Fruit fly (Drosophila melanogaster): ENCODE measurements around the gene CG42729.

Gene CG42729

DNA sequence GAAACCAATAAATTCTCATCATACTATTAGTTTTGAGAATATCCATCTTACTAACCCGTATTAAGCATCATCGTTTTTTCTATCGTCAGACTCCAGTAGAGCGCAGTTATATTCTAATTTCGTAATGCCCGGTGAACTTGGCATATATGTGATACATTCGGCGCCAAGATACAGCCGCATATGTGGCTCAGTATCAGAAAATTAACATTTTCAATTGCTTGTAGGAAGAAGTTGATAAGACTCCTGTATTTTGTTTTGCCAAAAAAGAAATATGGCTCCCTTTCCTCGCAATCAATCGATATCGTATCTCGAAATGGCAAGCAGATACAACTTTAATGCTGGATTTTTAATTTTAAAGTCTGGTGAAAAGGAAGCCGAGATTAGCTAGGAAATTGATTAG, 2.2 kb downstream of the CG42729 start, which contains the start of gene CG33986:
Gene CG33986, minus strand, starts transcription at position 101 of the 400 bp plus-strand sequence.
- TF ChIP-seq fd96Ca (GFP tag; IDR thresholded peaks at IDR 0.05) (no peak), CG14655 (GFP tag; optimal IDR thresholded peaks at IDR 0.05) (no peak), CG13204 (GFP tag; optimal IDR thresholded peaks at IDR 0.05) (no peak), gl (tag; optimal IDR thresholded peaks at IDR 0.05) (no peak), CG12605 (GFP tag; IDR thresholded peaks at IDR 0.05) (no peak), CG34367 (tag; optimal IDR thresholded peaks at IDR 0.05) (no peak), EcR (GFP tag; optimal IDR thresholded peaks at IDR 0.05) (no peak), rn (GFP tag; IDR thresholded peaks at IDR 0.05) (no peak), Ets98B (GFP tag; IDR thresholded peaks at IDR 0.05) (no peak), Pif1A (GFP tag; optimal IDR thresholded peaks at IDR 0.05) (no peak), CG8301 (tag; optimal IDR thresholded peaks at IDR 0.05) (no peak), CG32121 (GFP tag; IDR thresholded peaks at IDR 0.05) (no peak)

dm6 chr3L:15523806-15524346, 3.4 kb downstream of the CG42729 start, which contains the start of gene CG7945:
CG7945 (minus strand) TSS chr3L:15524137.
- TF ChIP-seq Ets98B (GFP tag; IDR thresholded peaks at IDR 0.05), result no peak
- TF ChIP-seq CG10348 (GFP tag; IDR thresholded peaks at IDR 0.05), result no peak
- no peak for TF ChIP-seq EcR (GFP tag; optimal IDR thresholded peaks at IDR 0.05)
- TF ChIP-seq CG9948 (tag; optimal IDR thresholded peaks at IDR 0.05), result no peak
- no peak for TF ChIP-seq CG15710 (tag; optimal IDR thresholded peaks at IDR 0.05)
- no peak for TF ChIP-seq CG17806 (tag; optimal IDR thresholded peaks at IDR 0.05)
- no peak for TF ChIP-seq Snoo (tag; optimal IDR thresholded peaks at IDR 0.05)
- no peak for TF ChIP-seq CG14655 (GFP tag; optimal IDR thresholded peaks at IDR 0.05)
- no peak for TF ChIP-seq CG8159 (tag; optimal IDR thresholded peaks at IDR 0.05)
- no peak for TF ChIP-seq rn (GFP tag; IDR thresholded peaks at IDR 0.05)
- TF ChIP-seq Pif1A (GFP tag; optimal IDR thresholded peaks at IDR 0.05), result no peak
- TF ChIP-seq CG32121 (GFP tag; IDR thresholded peaks at IDR 0.05), result no peak
- TF ChIP-seq CG13204 (GFP tag; optimal IDR thresholded peaks at IDR 0.05), result no peak
- no peak for TF ChIP-seq D1 (tag; optimal IDR thresholded peaks at IDR 0.05)

dm6 chr3L:15520320-15520719, 7.0 kb downstream of the CG42729 start, which contains the start of gene yellow-k:
yellow-k (plus strand) TSS chr3L:15520620.
- no peak for TF ChIP-seq CG15710 (tag; optimal IDR thresholded peaks at IDR 0.05)
- no peak for TF ChIP-seq CG32121 (GFP tag; IDR thresholded peaks at IDR 0.05)
- no peak for TF ChIP-seq EcR (GFP tag; optimal IDR thresholded peaks at IDR 0.05)
- no peak for TF ChIP-seq CG13204 (GFP tag; optimal IDR thresholded peaks at IDR 0.05)
- no peak for TF ChIP-seq CG9948 (tag; optimal IDR thresholded peaks at IDR 0.05)
- no peak for TF ChIP-seq rn (GFP tag; IDR thresholded peaks at IDR 0.05)
- no peak for TF ChIP-seq Snoo (tag; optimal IDR thresholded peaks at IDR 0.05)
- no peak for TF ChIP-seq CG8159 (tag; optimal IDR thresholded peaks at IDR 0.05)
- no peak for TF ChIP-seq CG17806 (tag; optimal IDR thresholded peaks at IDR 0.05)
- no peak for TF ChIP-seq Pif1B (GFP tag; optimal IDR thresholded peaks at IDR 0.05)
- TF ChIP-seq CG4496 (GFP tag; IDR thresholded peaks at IDR 0.05), result no peak
- no peak for TF ChIP-seq gl (tag; optimal IDR thresholded peaks at IDR 0.05)
- TF ChIP-seq Pif1A (GFP tag; optimal IDR thresholded peaks at IDR 0.05), result no peak
- TF ChIP-seq CG10348 (GFP tag; IDR thresholded peaks at IDR 0.05), result no peak
- TF ChIP-seq CG8301 (tag; optimal IDR thresholded peaks at IDR 0.05), result no peak
- TF ChIP-seq CG14655 (GFP tag; optimal IDR thresholded peaks at IDR 0.05), result no peak
- TF ChIP-seq D1 (tag; optimal IDR thresholded peaks at IDR 0.05), result no peak
- TF ChIP-seq fd96Ca (GFP tag; IDR thresholded peaks at IDR 0.05), result no peak

DNA sequence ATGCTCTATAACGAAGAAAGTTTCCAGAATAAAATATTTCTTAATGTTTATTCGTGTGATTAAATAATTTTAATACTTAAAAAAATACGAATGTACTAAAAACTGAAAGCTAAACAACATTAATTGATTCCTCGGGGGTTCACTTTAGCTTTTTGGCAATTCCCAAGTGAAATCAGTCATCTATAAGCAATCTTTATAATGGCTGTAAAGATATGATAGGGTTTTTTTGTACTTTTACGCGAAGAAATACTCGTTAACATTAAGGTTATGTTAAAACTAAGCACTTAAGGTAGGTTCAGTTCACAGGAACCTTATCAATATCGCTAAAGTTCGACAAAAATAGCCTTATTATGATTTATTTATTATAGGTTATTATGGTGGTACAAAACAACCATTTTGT, 7.4 kb downstream of the CG42729 start:
- no peak for TF ChIP-seq CG12605 (GFP tag; IDR thresholded peaks at IDR 0.05)
- no peak for TF ChIP-seq CG10348 (GFP tag; IDR thresholded peaks at IDR 0.05)
- TF ChIP-seq CG13204 (GFP tag; optimal IDR thresholded peaks at IDR 0.05), result no peak

dm6 chr3L:15519492-15519891, 7.8 kb downstream of the CG42729 start, which contains the start of gene mex1:
mex1 (minus strand) TSS chr3L:15519592.
- no peak for TF ChIP-seq CG17806 (tag; optimal IDR thresholded peaks at IDR 0.05)
- TF ChIP-seq CG14655 (GFP tag; optimal IDR thresholded peaks at IDR 0.05), result no peak
- TF ChIP-seq CG10348 (GFP tag; IDR thresholded peaks at IDR 0.05), result no peak
- TF ChIP-seq Pif1A (GFP tag; optimal IDR thresholded peaks at IDR 0.05), result no peak
- TF ChIP-seq CG34367 (tag; optimal IDR thresholded peaks at IDR 0.05), result no peak
- TF ChIP-seq CG12605 (GFP tag; IDR thresholded peaks at IDR 0.05), result no peak
- no peak for TF ChIP-seq rn (GFP tag; IDR thresholded peaks at IDR 0.05)
- no peak for TF ChIP-seq Snoo (tag; optimal IDR thresholded peaks at IDR 0.05)
- TF ChIP-seq Ets98B (GFP tag; IDR thresholded peaks at IDR 0.05), result no peak
- no peak for TF ChIP-seq D1 (tag; optimal IDR thresholded peaks at IDR 0.05)
- no peak for TF ChIP-seq CG4496 (GFP tag; IDR thresholded peaks at IDR 0.05)
- no peak for TF ChIP-seq CG32121 (GFP tag; IDR thresholded peaks at IDR 0.05)
- TF ChIP-seq gl (tag; optimal IDR thresholded peaks at IDR 0.05), result no peak
- no peak for TF ChIP-seq Pif1B (GFP tag; optimal IDR thresholded peaks at IDR 0.05)
- no peak for TF ChIP-seq CG13204 (GFP tag; optimal IDR thresholded peaks at IDR 0.05)

DNA sequence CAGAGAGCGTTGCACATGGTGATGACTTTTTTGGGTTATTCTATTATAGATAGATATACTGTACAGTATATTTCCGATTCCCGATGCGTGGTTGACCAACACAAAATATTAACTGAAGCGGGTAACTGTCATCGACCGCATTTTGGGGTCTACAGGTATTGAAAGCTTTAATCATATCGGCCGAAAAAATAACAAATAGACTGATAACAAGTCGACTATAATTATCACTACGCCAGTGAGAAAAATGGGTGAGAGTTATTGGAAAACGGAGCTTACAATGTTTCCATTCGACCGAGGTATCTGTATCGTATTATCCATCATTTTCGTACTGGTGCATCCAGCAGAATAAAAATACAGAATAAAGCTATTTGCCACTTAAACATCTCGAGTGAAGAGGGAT, 9.0 kb downstream of the CG42729 start:
- no peak for TF ChIP-seq Ets98B (GFP tag; IDR thresholded peaks at IDR 0.05)
- no peak for TF ChIP-seq CG14655 (GFP tag; optimal IDR thresholded peaks at IDR 0.05)
- TF ChIP-seq CG4496 (GFP tag; IDR thresholded peaks at IDR 0.05), result no peak
- TF ChIP-seq CG10348 (GFP tag; IDR thresholded peaks at IDR 0.05), result no peak
- TF ChIP-seq D1 (tag; optimal IDR thresholded peaks at IDR 0.05), result no peak
- no peak for TF ChIP-seq CG13204 (GFP tag; optimal IDR thresholded peaks at IDR 0.05)
- TF ChIP-seq CG8301 (tag; optimal IDR thresholded peaks at IDR 0.05), result no peak
- no peak for TF ChIP-seq Pif1B (GFP tag; optimal IDR thresholded peaks at IDR 0.05)
- no peak for TF ChIP-seq fd96Ca (GFP tag; IDR thresholded peaks at IDR 0.05)
- no peak for TF ChIP-seq CG32121 (GFP tag; IDR thresholded peaks at IDR 0.05)
- TF ChIP-seq CG9948 (tag; optimal IDR thresholded peaks at IDR 0.05), result no peak
- TF ChIP-seq rn (GFP tag; IDR thresholded peaks at IDR 0.05), result no peak
- no peak for TF ChIP-seq CG8159 (tag; optimal IDR thresholded peaks at IDR 0.05)
- TF ChIP-seq CG15710 (tag; optimal IDR thresholded peaks at IDR 0.05), result no peak
- TF ChIP-seq EcR (GFP tag; optimal IDR thresholded peaks at IDR 0.05), result no peak
- no peak for TF ChIP-seq Pif1A (GFP tag; optimal IDR thresholded peaks at IDR 0.05)
- no peak for TF ChIP-seq Snoo (tag; optimal IDR thresholded peaks at IDR 0.05)

Data from whole organism, pupa.